Fruit fly (Drosophila melanogaster) whole organism, wandering third instar larva: ENCODE results near the gene CG11656.

Experiments
- CG32264 ChIP-seq: fragments of 200-800 bp; sonication (Bioruptor generic); optimal IDR thresholded peaks from 2 replicates; lab custom pipeline; 2016; ENCODE audit warnings: missing biosample characterization, missing genetic modification characterization
- CG9705 ChIP-seq: fragments of 200-800 bp; sonication (Bioruptor generic); optimal IDR thresholded peaks from 2 replicates; lab custom pipeline; 2018; ENCODE audit warnings: missing biosample characterization, mild to moderate bottlenecking, missing genetic modification characterization
- CrebA ChIP-seq: fragments of 200-800 bp; sonication (Bioruptor generic); optimal IDR thresholded peaks from 2 replicates; lab custom pipeline; 2016; ENCODE audit warnings: missing biosample characterization, mild to moderate bottlenecking, missing genetic modification characterization, borderline replicate concordance
- Dfd ChIP-seq: fragments of >200 bp; optimal IDR thresholded peaks from 2 replicates; lab custom pipeline; 2017; ENCODE audit warnings: missing biosample characterization, missing genetic modification characterization
- Dif ChIP-seq: fragments of 200-275, 200-300 bp; sonication (Bioruptor generic); optimal IDR thresholded peaks from 2 replicates; lab custom pipeline; 2018; ENCODE audit warnings: missing biosample characterization, missing genetic modification characterization; ENCODE audit not compliant: partially characterized antibody
- GATAd ChIP-seq: sonication (Bioruptor generic); optimal IDR thresholded peaks from 2 replicates; lab custom pipeline; 2016; ENCODE audit warnings: missing biosample characterization, missing genetic modification characterization
- HLH106 ChIP-seq: fragments of 200-800 bp; optimal IDR thresholded peaks from 3 replicates; lab custom pipeline; 2019; ENCODE audit warnings: missing biosample characterization, mild to moderate bottlenecking, missing genetic modification characterization, moderate library complexity
- Hnf4 ChIP-seq: fragments of 200-800 bp; sonication (Bioruptor generic); optimal IDR thresholded peaks from 2 replicates; lab custom pipeline; 2016; ENCODE audit warnings: missing biosample characterization, mild to moderate bottlenecking, missing genetic modification characterization
- Hr78 ChIP-seq: fragments of >200 bp; optimal IDR thresholded peaks from 2 replicates; lab custom pipeline; 2017; ENCODE audit warnings: missing biosample characterization, missing genetic modification characterization
- Hr83 ChIP-seq: fragments of 200-300 bp; sonication (Bioruptor generic); optimal IDR thresholded peaks from 2 replicates; lab custom pipeline; 2016; ENCODE audit warnings: missing biosample characterization, mild to moderate bottlenecking, missing genetic modification characterization, moderate library complexity; ENCODE audit not compliant: poor library complexity, severe bottlenecking
- Jra ChIP-seq: sonication (Bioruptor generic); optimal IDR thresholded peaks from 2 replicates; lab custom pipeline; 2016; ENCODE audit warnings: missing biosample characterization, missing genetic modification characterization
- N ChIP-seq: fragments of >200 bp; optimal IDR thresholded peaks from 2 replicates; lab custom pipeline; 2018; ENCODE audit warnings: missing biosample characterization, missing external identifiers, missing genetic modification characterization
- OdsH ChIP-seq: fragments of 200-800 bp; sonication (Bioruptor generic); optimal IDR thresholded peaks from 2 replicates; lab custom pipeline; 2016; ENCODE audit warnings: missing biosample characterization, mild to moderate bottlenecking, missing genetic modification characterization
- Sp1 ChIP-seq: fragments of 200-800 bp; sonication (Bioruptor generic); optimal IDR thresholded peaks from 3 replicates; lab custom pipeline; 2019; ENCODE audit warnings: missing biosample characterization, mild to moderate bottlenecking, missing genetic modification characterization, moderate library complexity
- Vsx2 ChIP-seq: fragments of 200-300, 225-300 bp; sonication (Bioruptor generic); optimal IDR thresholded peaks from 2 replicates; lab custom pipeline; 2018; ENCODE audit warnings: missing biosample characterization, missing genetic modification characterization; ENCODE audit not compliant: partially characterized antibody
- br ChIP-seq: fragments of 200-800 bp; sonication (Bioruptor generic); optimal IDR thresholded peaks from 2 replicates; lab custom pipeline; 2016; ENCODE audit warnings: missing biosample characterization, missing genetic modification characterization
- brk ChIP-seq: fragments of 200-800 bp; sonication (Bioruptor generic); optimal IDR thresholded peaks from 2 replicates; lab custom pipeline; 2016; ENCODE audit warnings: missing biosample characterization, mild to moderate bottlenecking, missing genetic modification characterization
- dl ChIP-seq, 2 experiments: fragments of 175-275, 200-275 bp in 1 of 2; fragments of 200-275 bp in 1 of 2; sonication (Bioruptor generic); optimal IDR thresholded peaks; lab custom pipeline; 2018; ENCODE audit warnings: mild to moderate bottlenecking in 2 of 2, missing biosample characterization in 2 of 2, missing genetic modification characterization in 2 of 2, moderate library complexity in 2 of 2; ENCODE audit not compliant: partially characterized antibody in 2 of 2, insufficient read depth in 1 of 2
- dmrt93B ChIP-seq: fragments of 200-800 bp; sonication (Bioruptor generic); optimal IDR thresholded peaks from 2 replicates; lab custom pipeline; 2018; ENCODE audit warnings: missing biosample characterization, mild to moderate bottlenecking, missing genetic modification characterization
- dsf ChIP-seq: sonication (Bioruptor generic); optimal IDR thresholded peaks from 2 replicates; lab custom pipeline; 2016; ENCODE audit warnings: missing biosample characterization, missing genetic modification characterization, borderline replicate concordance
- ey ChIP-seq: fragments of 200-800 bp; sonication (Bioruptor generic); optimal IDR thresholded peaks from 2 replicates; lab custom pipeline; 2016; ENCODE audit warnings: missing biosample characterization, missing genetic modification characterization
- foxo ChIP-seq, 2 experiments: fragments of 200-800 bp; sonication (Bioruptor generic); optimal IDR thresholded peaks; 2 replicates in 1 of 2; 3 replicates in 1 of 2; lab custom pipeline; 2016 to 2017; ENCODE audit warnings: missing biosample characterization in 2 of 2, missing genetic modification characterization in 2 of 2
- fru ChIP-seq: fragments of 200-800 bp; sonication (Bioruptor generic); optimal IDR thresholded peaks from 3 replicates; lab custom pipeline; 2016; ENCODE audit warnings: missing biosample characterization, mild to moderate bottlenecking, missing genetic modification characterization
- h ChIP-seq: fragments of 200-800 bp; sonication (Bioruptor generic); optimal IDR thresholded peaks from 3 replicates; lab custom pipeline; 2016; ENCODE audit warnings: missing biosample characterization, mild to moderate bottlenecking, missing genetic modification characterization
- jim ChIP-seq: fragments of 175-275, 200-325 bp; sonication (Bioruptor generic); optimal IDR thresholded peaks from 2 replicates; lab custom pipeline; 2016; ENCODE audit warnings: missing biosample characterization, mild to moderate bottlenecking, missing genetic modification characterization
- lola ChIP-seq: fragments of >200 bp; optimal IDR thresholded peaks from 2 replicates; lab custom pipeline; 2017; ENCODE audit warnings: missing biosample characterization, missing genetic modification characterization
- pan ChIP-seq: fragments of >200 bp; optimal IDR thresholded peaks from 2 replicates; lab custom pipeline; 2017
- psq ChIP-seq: fragments of 200-800 bp; sonication (Bioruptor generic); optimal IDR thresholded peaks from 3 replicates; lab custom pipeline; 2017; ENCODE audit warnings: missing biosample characterization, mild to moderate bottlenecking, missing genetic modification characterization, moderate library complexity
- rgr ChIP-seq: fragments of 200-800 bp; sonication (Bioruptor generic); optimal IDR thresholded peaks from 3 replicates; lab custom pipeline; 2016; ENCODE audit warnings: missing biosample characterization, mild to moderate bottlenecking, missing genetic modification characterization
- sage ChIP-seq: fragments of 200-800 bp; sonication (Bioruptor generic); optimal IDR thresholded peaks from 2 replicates; lab custom pipeline; 2016; ENCODE audit warnings: missing biosample characterization, mild to moderate bottlenecking, missing genetic modification characterization
- sv ChIP-seq: fragments of 200-800 bp; sonication (Bioruptor generic); optimal IDR thresholded peaks from 3 replicates; lab custom pipeline; 2016; ENCODE audit warnings: missing biosample characterization, missing genetic modification characterization
- tai ChIP-seq: sonication (Bioruptor generic); optimal IDR thresholded peaks from 2 replicates; lab custom pipeline; 2016; ENCODE audit warnings: missing biosample characterization, missing genetic modification characterization
- woc ChIP-seq: sonication (Bioruptor generic); optimal IDR thresholded peaks from 2 replicates; lab custom pipeline; 2016; ENCODE audit warnings: missing biosample characterization, mild to moderate bottlenecking, missing genetic modification characterization

The CG11656 gene

DNA sequence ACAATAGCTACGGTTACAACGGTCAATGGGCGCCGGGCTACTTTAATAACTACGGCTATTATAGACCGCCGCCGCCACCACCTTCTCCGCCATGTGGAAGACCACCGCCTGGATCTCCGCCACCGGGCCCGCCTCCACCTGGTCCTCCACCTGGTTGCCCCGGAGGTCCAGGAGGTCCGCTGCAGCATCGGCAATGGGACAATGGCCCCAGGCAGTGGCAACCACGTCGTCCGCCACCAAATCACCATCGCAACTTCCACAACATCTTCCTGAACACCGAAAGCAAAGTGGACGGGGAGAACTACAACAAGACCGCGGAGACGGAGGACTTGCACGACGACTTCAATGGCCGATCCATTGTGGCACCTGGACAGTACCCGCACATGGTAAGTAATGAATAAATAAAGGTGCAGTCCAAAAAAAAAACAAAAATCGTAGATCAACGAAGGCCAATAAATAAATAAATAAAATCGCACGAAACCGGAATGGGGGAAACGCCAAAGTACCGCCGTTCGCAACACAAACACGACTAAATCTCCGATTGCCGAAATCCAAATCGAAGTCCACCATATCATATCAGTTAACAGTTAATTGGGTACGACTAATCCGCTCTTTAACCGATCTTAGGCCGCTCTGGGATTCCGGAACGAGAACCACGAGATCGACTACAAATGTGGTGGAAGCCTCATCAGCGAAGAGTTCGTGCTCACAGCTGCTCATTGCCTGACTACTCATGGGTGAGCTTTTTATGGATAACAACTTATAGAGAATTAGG is 32.8 kb downstream of the CG11656 start, which contains the start of gene snk:
TSS of gene snk (minus strand) at position 513 of the 775 bp plus-strand sequence.
- TF ChIP-seq ey (GFP tag; lab: Kevin White, UChicago) = no peak
- no peak for TF ChIP-seq HLH106 (tag; lab: Kevin White, UChicago)
- TF ChIP-seq OdsH (GFP tag; lab: Kevin White, UChicago) = no peak
- TF ChIP-seq Sp1 (GFP tag; lab: Kevin White, UChicago) = no peak
- TF ChIP-seq Dfd (GFP tag; lab: Kevin White, UChicago) = peak; percentile 61
- TF ChIP-seq pan (lab: Kevin White, UChicago) = no peak
- TF ChIP-seq Vsx2 = no peak
- no peak for TF ChIP-seq CG32264 (GFP tag; lab: Kevin White, UChicago)

DNA sequence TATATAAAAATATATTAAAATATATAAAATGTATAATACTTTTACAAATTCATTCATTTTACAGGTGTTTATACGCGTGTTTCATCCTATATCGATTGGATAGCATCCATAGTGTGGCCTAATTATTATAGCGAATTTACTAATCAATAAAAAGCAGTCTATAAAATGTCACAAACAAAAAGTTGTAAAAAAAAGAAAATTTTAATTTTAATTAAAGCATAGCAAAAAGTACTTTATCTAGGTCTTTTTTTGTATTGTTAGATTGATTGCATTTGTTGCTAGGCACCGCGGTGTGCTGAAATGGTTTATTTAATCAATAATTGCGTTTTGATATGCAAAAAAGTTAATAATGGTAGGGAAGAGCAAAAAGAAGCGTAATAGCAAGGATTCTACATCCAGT is 34.2 kb downstream of the CG11656 start, which contains the start of gene CG45122:
TSS of gene CG45122 (plus strand) at position 301 of the 400 bp plus-strand sequence.
- no peak for TF ChIP-seq Hr83 (GFP tag; lab: Kevin White, UChicago)
- TF ChIP-seq foxo (GFP tag; optimal IDR thresholded peaks at IDR 0.05; lab: Kevin White, UChicago) = no peak
- no peak for TF ChIP-seq Sp1 (GFP tag; lab: Kevin White, UChicago)
- no peak for TF ChIP-seq CG9705 (GFP tag; lab: Kevin White, UChicago)
- no peak for TF ChIP-seq tai (GFP tag; lab: Kevin White, UChicago)
- TF ChIP-seq CG32264 (GFP tag; lab: Kevin White, UChicago) = no peak
- no peak for TF ChIP-seq Jra
- TF ChIP-seq dmrt93B = no peak
- TF ChIP-seq h (GFP tag; lab: Kevin White, UChicago) = no peak
- no peak for TF ChIP-seq Vsx2
- TF ChIP-seq pan (lab: Kevin White, UChicago) = no peak
- TF ChIP-seq woc (GFP tag; lab: Kevin White, UChicago) = no peak
- TF ChIP-seq HLH106 (tag; lab: Kevin White, UChicago) = no peak
- TF ChIP-seq dsf (GFP tag; lab: Kevin White, UChicago) = no peak
- TF ChIP-seq rgr (GFP tag; lab: Kevin White, UChicago) = no peak
- TF ChIP-seq Hr78 = no peak
- TF ChIP-seq dl (GFP tag; optimal IDR thresholded peaks at IDR 0.05; lab: Kevin White, UChicago; ENCODE audit: insufficient read depth in 1 of 2, partially characterized antibody in 2 of 2) = no peak
- TF ChIP-seq CrebA (GFP tag; lab: Kevin White, UChicago) = no peak

DNA sequence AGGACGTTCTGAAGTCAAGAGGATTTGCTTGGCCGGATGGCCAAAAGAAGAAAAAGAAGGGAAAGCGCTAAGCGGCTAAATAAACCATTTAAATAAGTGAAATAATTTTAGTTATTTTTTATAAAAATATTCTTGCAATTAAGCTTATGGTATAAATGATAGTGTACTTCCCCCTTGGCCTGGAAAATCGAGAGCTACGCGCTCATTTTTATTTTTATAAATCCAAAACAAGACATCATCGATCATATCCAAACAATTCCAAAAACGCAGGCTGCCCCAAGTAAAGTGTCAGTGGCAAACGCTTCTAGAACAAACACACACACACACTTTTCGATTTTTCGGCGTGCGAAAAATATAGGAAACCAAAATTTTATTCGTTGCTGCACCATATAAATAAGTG is 34.8 kb downstream of the CG11656 start, which contains the start of gene Hsc70-2:
TSS of gene Hsc70-2 (plus strand) at position 301 of the 400 bp plus-strand sequence.
- no peak for TF ChIP-seq Sp1 (GFP tag; lab: Kevin White, UChicago)
- no peak for TF ChIP-seq rgr (GFP tag; lab: Kevin White, UChicago)
- no peak for TF ChIP-seq fru
- TF ChIP-seq Hr78 = no peak
- no peak for TF ChIP-seq sv
- TF ChIP-seq woc (GFP tag; lab: Kevin White, UChicago) = no peak
- TF ChIP-seq Dfd (GFP tag; lab: Kevin White, UChicago) = no peak
- TF ChIP-seq N (GFP tag; lab: Kevin White, UChicago) = no peak
- TF ChIP-seq br = no peak
- no peak for TF ChIP-seq dl (GFP tag; optimal IDR thresholded peaks at IDR 0.05; lab: Kevin White, UChicago; ENCODE audit: insufficient read depth in 1 of 2, partially characterized antibody in 2 of 2)
- TF ChIP-seq h (GFP tag; lab: Kevin White, UChicago) = no peak
- TF ChIP-seq OdsH (GFP tag; lab: Kevin White, UChicago) = no peak
- TF ChIP-seq sage (GFP tag; lab: Kevin White, UChicago) = no peak
- TF ChIP-seq CG32264 (GFP tag; lab: Kevin White, UChicago) = no peak
- no peak for TF ChIP-seq Hr83 (GFP tag; lab: Kevin White, UChicago)

DNA sequence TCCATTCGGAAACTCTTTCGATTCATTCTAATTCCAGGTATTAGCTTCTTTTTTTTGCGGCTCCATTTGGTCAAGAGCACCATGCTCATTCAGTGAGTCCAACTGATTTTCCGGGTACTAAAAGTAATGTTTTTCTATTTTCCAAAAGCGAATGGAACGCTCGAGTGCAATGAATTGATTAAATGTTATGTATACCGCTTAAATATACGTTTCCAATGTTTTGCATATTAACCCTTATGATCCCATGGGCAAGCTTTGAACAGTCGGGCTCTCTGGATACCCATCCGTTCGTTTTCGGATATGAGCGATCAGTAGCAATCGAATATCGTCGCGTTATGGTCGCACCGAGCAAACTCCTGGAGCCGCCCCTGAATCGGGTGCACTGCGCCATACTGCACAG is 37.7 kb downstream of the CG11656 start, which contains the start of gene CG31157:
TSS of gene CG31157 (plus strand) at position 301 of the 400 bp plus-strand sequence.
- TF ChIP-seq h (GFP tag; lab: Kevin White, UChicago) = no peak
- no peak for TF ChIP-seq ey (GFP tag; lab: Kevin White, UChicago)
- no peak for TF ChIP-seq fru
- TF ChIP-seq foxo (GFP tag; optimal IDR thresholded peaks at IDR 0.05; lab: Kevin White, UChicago) = no peak
- TF ChIP-seq jim = no peak
- no peak for TF ChIP-seq HLH106 (tag; lab: Kevin White, UChicago)
- no peak for TF ChIP-seq lola (GFP tag; lab: Kevin White, UChicago)
- no peak for TF ChIP-seq brk
- TF ChIP-seq dmrt93B = no peak
- no peak for TF ChIP-seq Vsx2
- no peak for TF ChIP-seq GATAd (GFP tag; lab: Kevin White, UChicago)
- TF ChIP-seq Sp1 (GFP tag; lab: Kevin White, UChicago) = no peak
- TF ChIP-seq Hnf4 = no peak
- TF ChIP-seq br = no peak
- no peak for TF ChIP-seq dl (GFP tag; optimal IDR thresholded peaks at IDR 0.05; lab: Kevin White, UChicago; ENCODE audit: insufficient read depth in 1 of 2, partially characterized antibody in 2 of 2)
- no peak for TF ChIP-seq rgr (GFP tag; lab: Kevin White, UChicago)
- no peak for TF ChIP-seq Hr78
- no peak for TF ChIP-seq Dif (GFP tag; lab: Kevin White, UChicago)
- no peak for TF ChIP-seq psq (GFP tag; lab: Kevin White, UChicago)
- TF ChIP-seq, all 38 proteins: peak for 0
